Worm (Caenorhabditis elegans) whole organism, L4 larva: Measurements from ENCODE around the gene zipt-2.2.
A peak's percentile ranks its signal among the peaks of the same experiment; 100 is the strongest.

Source experiments
- T20F7.1 ChIP-seq: fragments of 200-800 bp; sonication (Bioruptor generic); optimal IDR thresholded peaks from 2 replicates; lab custom pipeline; 2018; ENCODE audit warnings: mild to moderate bottlenecking, missing genetic modification characterization, missing compliant biosample characterization
- T26A8.4 ChIP-seq: fragments of 200-800 bp; sonication (Bioruptor generic); IDR thresholded peaks from 2 replicates; pipeline ENCODE4 v1.3.6; 2022; ENCODE audit warnings: missing genetic modification characterization, missing compliant biosample characterization
- Y105C5A.15 ChIP-seq: fragments of 200-800 bp; sonication (Bioruptor generic); IDR thresholded peaks from 2 replicates; pipeline ENCODE4 v1.3.6; 2022; ENCODE audit warnings: missing genetic modification characterization, missing compliant biosample characterization
- Y48G9A.11 ChIP-seq: fragments of 200-800 bp; sonication (Bioruptor generic); IDR thresholded peaks from 2 replicates; pipeline ENCODE4 v1.3.6; 2022; ENCODE audit warnings: missing genetic modification reagents, missing genetic modification characterization, missing compliant biosample characterization
- Y5F2A.4 ChIP-seq: fragments of 200-800 bp; sonication (Bioruptor generic); optimal IDR thresholded peaks from 2 replicates; lab custom pipeline; 2018; ENCODE audit warnings: mild to moderate bottlenecking, missing genetic modification characterization, missing compliant biosample characterization
- Y75B8A.6 ChIP-seq: fragments of 200-800 bp; sonication (Bioruptor generic); IDR thresholded peaks from 2 replicates; pipeline ENCODE4 v1.3.6; 2022; ENCODE audit warnings: missing genetic modification reagents, missing genetic modification characterization, missing compliant biosample characterization
- aha-1 ChIP-seq: fragments of 150-350 bp; peaks from one replicate; lab custom pipeline; 2014; ENCODE audit warnings: missing biosample characterization, missing genetic modification characterization
- ama-1 ChIP-seq: fragments of 150-350 bp; optimal IDR thresholded peaks from 2 replicates; lab custom pipeline; 2014; ENCODE audit warnings: inconsistent platforms, mixed read lengths
- arid-1 ChIP-seq: fragments of 200-800 bp; sonication (Bioruptor generic); conservative IDR thresholded peaks from 2 replicates; pipeline ENCODE4 v1.3.6; 2022; ENCODE audit warnings: missing genetic modification reagents, missing genetic modification characterization, missing compliant biosample characterization
- ceh-32 ChIP-seq: sonication (generic microtip); optimal IDR thresholded peaks from 2 replicates; lab custom pipeline; 2016; ENCODE audit warnings: mild to moderate bottlenecking, missing genetic modification characterization, missing compliant biosample characterization; ENCODE audit not compliant: poor library complexity
- ceh-44 ChIP-seq: fragments of 200-800 bp; sonication (Bioruptor generic); IDR thresholded peaks from 2 replicates; pipeline ENCODE4 v1.3.6; 2022; ENCODE audit warnings: missing genetic modification reagents, missing genetic modification characterization, missing compliant biosample characterization
- ces-1 ChIP-seq: fragments of 150-350 bp; sonication (generic microtip); optimal IDR thresholded peaks from 4 replicates; lab custom pipeline; 2014; ENCODE audit warnings: missing biosample characterization, missing genetic modification reagents, missing genetic modification characterization
- daf-16 ChIP-seq, 3 experiments: sonication (generic microtip); optimal IDR thresholded peaks; 2 replicates each; lab custom pipeline; 2016 to 2017; ENCODE audit warnings: missing genetic modification characterization in 3 of 3, missing genetic modification reagents in 3 of 3, mild to moderate bottlenecking in 2 of 3, missing compliant biosample characterization in 2 of 3, missing biosample characterization in 1 of 3, moderate library complexity in 1 of 3
- daf-19 ChIP-seq: fragments of 200-800 bp; sonication (Bioruptor generic); conservative IDR thresholded peaks from 2 replicates; pipeline ENCODE4 v1.3.6; 2022; ENCODE audit warnings: missing genetic modification characterization, missing compliant biosample characterization
- dpl-1 ChIP-seq: fragments of 150-350 bp; optimal IDR thresholded peaks from 2 replicates; lab custom pipeline; 2014; ENCODE audit warnings: missing biosample characterization, missing genetic modification reagents, missing genetic modification characterization
- duxl-1 ChIP-seq: sonication (generic microtip); optimal IDR thresholded peaks from 2 replicates; lab custom pipeline; 2016; ENCODE audit warnings: mild to moderate bottlenecking, missing genetic modification characterization, moderate library complexity, missing compliant biosample characterization; ENCODE audit not compliant: poor library complexity
- dve-1 ChIP-seq: sonication (generic microtip); optimal IDR thresholded peaks from 2 replicates; lab custom pipeline; 2017; ENCODE audit warnings: antibody characterized with exemption, mild to moderate bottlenecking, missing genetic modification characterization, missing compliant biosample characterization; ENCODE audit not compliant: insufficient read depth
- egl-27 ChIP-seq: sonication (generic microtip); optimal IDR thresholded peaks from 3 replicates; lab custom pipeline; 2017; ENCODE audit warnings: missing biosample characterization, missing genetic modification reagents, missing genetic modification characterization
- fos-1 ChIP-seq: fragments of 150-350 bp; optimal IDR thresholded peaks from 2 replicates; lab custom pipeline; 2014; ENCODE audit warnings: missing biosample characterization, missing genetic modification characterization
- gei-8 ChIP-seq: fragments of 200-800 bp; sonication (Bioruptor generic); optimal IDR thresholded peaks from 2 replicates; lab custom pipeline; 2018; ENCODE audit warnings: mild to moderate bottlenecking, missing genetic modification characterization, missing compliant biosample characterization
- hif-1 ChIP-seq, 2 experiments: sonication (generic microtip); optimal IDR thresholded peaks; 2 replicates each; lab custom pipeline; 2016 to 2017; ENCODE audit warnings: missing compliant biosample characterization in 2 of 2, missing genetic modification characterization in 2 of 2, missing genetic modification reagents in 2 of 2, missing genotype in 2 of 2, mild to moderate bottlenecking in 1 of 2
- hlh-11 ChIP-seq: fragments of 200-800 bp; sonication (Bioruptor generic); optimal IDR thresholded peaks from 2 replicates; lab custom pipeline; 2018; ENCODE audit warnings: mild to moderate bottlenecking, missing genetic modification characterization, missing compliant biosample characterization
- hmg-1.1 ChIP-seq: fragments of 200-800 bp; sonication (Bioruptor generic); IDR thresholded peaks from 2 replicates; pipeline ENCODE4 v1.3.6; 2022; ENCODE audit warnings: missing genetic modification reagents, missing genetic modification characterization, missing compliant biosample characterization
- lin-1 ChIP-seq: fragments of 200-800 bp; sonication (Bioruptor generic); IDR thresholded peaks from 2 replicates; pipeline ENCODE4 v1.3.6; 2022; ENCODE audit warnings: missing genetic modification reagents, missing genetic modification characterization, missing compliant biosample characterization
- lin-29 ChIP-seq: fragments of 200-800 bp; sonication (Bioruptor generic); IDR thresholded peaks from 2 replicates; pipeline ENCODE4 v1.3.6; 2022; ENCODE audit warnings: missing genetic modification reagents, missing genetic modification characterization, missing compliant biosample characterization
- lin-39 ChIP-seq: fragments of 150-350 bp; optimal IDR thresholded peaks from 2 replicates; lab custom pipeline; 2014; ENCODE audit warnings: missing biosample characterization, missing genetic modification reagents, missing genetic modification characterization
- lir-3 ChIP-seq: sonication (generic microtip); optimal IDR thresholded peaks from 2 replicates; lab custom pipeline; 2016; ENCODE audit warnings: mild to moderate bottlenecking, missing genetic modification characterization, missing compliant biosample characterization
- madf-5 ChIP-seq, 2 experiments: fragments of 200-800 bp; sonication (Bioruptor generic); IDR thresholded peaks; 2 replicates each; pipeline ENCODE4 v1.3.6; 2022; ENCODE audit warnings: missing compliant biosample characterization in 2 of 2, missing genetic modification characterization in 2 of 2
- madf-9 ChIP-seq: fragments of 200-800 bp; sonication (Bioruptor generic); conservative IDR thresholded peaks from 2 replicates; pipeline ENCODE4 v1.3.6; 2022; ENCODE audit warnings: missing genetic modification reagents, missing genetic modification characterization, missing compliant biosample characterization
- mdl-1 ChIP-seq, 2 experiments: fragments of 150-350 bp in 1 of 2; sonication (generic microtip) in 1 of 2; optimal IDR thresholded peaks; 2 replicates each; lab custom pipeline; 2014 to 2017; ENCODE audit warnings: missing biosample characterization in 2 of 2, missing genetic modification characterization in 2 of 2
- mes-2 ChIP-seq: sonication (generic microtip); optimal IDR thresholded peaks from 2 replicates; lab custom pipeline; 2016; ENCODE audit warnings: missing genotype, mild to moderate bottlenecking, missing genetic modification characterization, missing compliant biosample characterization; ENCODE audit not compliant: poor library complexity, severe bottlenecking
- mxl-2 ChIP-seq: fragments of 200-800 bp; sonication (Bioruptor generic); conservative IDR thresholded peaks from 2 replicates; pipeline ENCODE4 v1.3.6; 2022; ENCODE audit warnings: missing genetic modification reagents, missing genetic modification characterization, missing compliant biosample characterization
- nhr-10 ChIP-seq: fragments of 150-350 bp; optimal IDR thresholded peaks from 2 replicates; lab custom pipeline; 2014; ENCODE audit warnings: missing biosample characterization, missing genetic modification characterization
- nhr-11 ChIP-seq: fragments of 150-350 bp; optimal IDR thresholded peaks from 2 replicates; lab custom pipeline; 2014; ENCODE audit warnings: missing biosample characterization, missing genetic modification characterization
- nhr-111 ChIP-seq: fragments of 200-800 bp; sonication (Bioruptor generic); optimal IDR thresholded peaks from 2 replicates; lab custom pipeline; 2018; ENCODE audit warnings: mild to moderate bottlenecking, missing genetic modification characterization, missing compliant biosample characterization
- nhr-237 ChIP-seq: sonication (generic microtip); optimal IDR thresholded peaks from 2 replicates; lab custom pipeline; 2017; ENCODE audit warnings: missing biosample characterization, missing genetic modification characterization
- nhr-25 ChIP-seq: sonication (generic microtip); optimal IDR thresholded peaks from 2 replicates; lab custom pipeline; 2017; ENCODE audit warnings: missing genetic modification characterization, mild to moderate bottlenecking, missing compliant biosample characterization, antibody characterized with exemption, moderate library complexity, borderline replicate concordance; ENCODE audit not compliant: insufficient read depth
- nhr-48 ChIP-seq: sonication (generic microtip); optimal IDR thresholded peaks from 2 replicates; lab custom pipeline; 2016; ENCODE audit warnings: mild to moderate bottlenecking, missing genetic modification characterization, missing compliant biosample characterization
- set-16 ChIP-seq: fragments of 200-800 bp; sonication (Bioruptor generic); IDR thresholded peaks from 2 replicates; pipeline ENCODE4 v1.3.6; 2022; ENCODE audit warnings: missing genetic modification reagents, missing genetic modification characterization, missing compliant biosample characterization
- spr-1 ChIP-seq: sonication (generic microtip); optimal IDR thresholded peaks from 2 replicates; lab custom pipeline; 2016; ENCODE audit warnings: mild to moderate bottlenecking, missing genetic modification characterization, missing compliant biosample characterization
- spr-3 ChIP-seq: fragments of 200-800 bp; sonication (Bioruptor generic); optimal IDR thresholded peaks from 2 replicates; lab custom pipeline; 2018; ENCODE audit warnings: mild to moderate bottlenecking, missing genetic modification characterization, missing compliant biosample characterization
- unc-130 ChIP-seq: sonication (generic microtip); optimal IDR thresholded peaks from 2 replicates; lab custom pipeline; 2016; ENCODE audit warnings: missing genetic modification reagents, missing genetic modification characterization, missing compliant biosample characterization
- vab-7 ChIP-seq: fragments of 200-800 bp; sonication (Bioruptor generic); IDR thresholded peaks from 2 replicates; pipeline ENCODE4 v1.3.6; 2022; ENCODE audit warnings: missing genetic modification reagents, missing genetic modification characterization, missing compliant biosample characterization
- zfp-2 ChIP-seq: sonication (generic microtip); optimal IDR thresholded peaks from 2 replicates; lab custom pipeline; 2016; ENCODE audit warnings: mild to moderate bottlenecking, missing genetic modification characterization, missing compliant biosample characterization
- zfp-3 ChIP-seq: fragments of 200-800 bp; sonication (Bioruptor generic); conservative IDR thresholded peaks from 2 replicates; pipeline ENCODE4 v1.3.6; 2022; ENCODE audit warnings: missing genetic modification reagents, missing genetic modification characterization, missing compliant biosample characterization
- ztf-7 ChIP-seq: fragments of 150-350 bp; optimal IDR thresholded peaks from 2 replicates; lab custom pipeline; 2014; ENCODE audit warnings: missing biosample characterization, missing genetic modification characterization

zipt-2.2 gene

ce11 chrIV:4236671-4237070 is 1.5 kb upstream of the zipt-2.2 start (continued):
- TF ChIP-seq dpl-1 (GFP tag; lab: Kevin White, UChicago) (peak; percentile 11), nhr-48 (tag; lab: Kevin White, UChicago) (no peak), hmg-1.1 (GFP tag; lab: Robert Waterston, UW) (no peak), mes-2 (tag; lab: Kevin White, UChicago) (no peak), ces-1 (no peak), T20F7.1 (GFP tag; lab: Kevin White, UChicago) (no peak), lin-29 (GFP tag; lab: Robert Waterston, UW) (0 out of 2 replicates have a peak, but pooled peaks have one; percentile 32), ceh-32 (tag; lab: Kevin White, UChicago) (no peak), nhr-237 (tag; lab: Kevin White, UChicago) (no peak), zfp-2 (tag; lab: Kevin White, UChicago) (no peak), daf-16 (GFP tag; optimal IDR thresholded peaks at IDR 0.05; lab: Kevin White, UChicago) (no peak), daf-16 (tag; optimal IDR thresholded peaks at IDR 0.05; lab: Kevin White, UChicago) (no peak), mxl-2 (no peak), hlh-11 (tag; lab: Kevin White, UChicago) (peak; percentile 12), lin-1 (GFP tag; lab: Robert Waterston, UW) (no peak), zfp-3 (GFP tag; lab: Robert Waterston, UW) (no peak), spr-3 (no peak), Y105C5A.15 (GFP tag; lab: Robert Waterston, UW) (no peak), nhr-10 (tag; lab: Kevin White, UChicago) (peak; percentile 53), daf-19 (no peak), madf-9 (no peak), nhr-11 (tag; lab: Kevin White, UChicago) (no peak), aha-1 (tag; lab: Kevin White, UChicago) (no peak), lir-3 (tag; lab: Kevin White, UChicago) (no peak), Y5F2A.4 (GFP tag; lab: Kevin White, UChicago) (no peak), T26A8.4 (peak; percentile 69; the same call in 1 of the 2 replicates)

DNA sequence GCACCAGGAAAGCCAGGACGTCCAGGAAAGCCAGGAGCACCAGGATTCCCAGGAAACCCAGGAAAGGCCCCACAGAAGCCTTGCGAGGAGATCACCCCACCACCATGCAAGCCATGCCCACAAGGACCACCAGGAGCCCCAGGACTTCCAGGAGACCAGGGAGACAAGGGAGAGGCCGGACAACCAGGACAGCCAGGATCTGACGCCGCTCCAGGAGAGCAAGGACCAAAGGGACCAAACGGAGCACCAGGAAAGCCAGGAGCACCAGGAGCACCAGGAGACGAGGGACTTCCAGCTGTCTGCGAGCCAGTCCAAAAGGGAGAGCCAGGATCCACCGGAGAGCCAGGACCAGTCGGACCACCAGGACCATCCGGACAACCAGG is 851 bp upstream of the zipt-2.2 start:
- TF ChIP-seq set-16 (GFP tag; lab: Robert Waterston, UW) (peak; percentile 97), ceh-44 (GFP tag; lab: Robert Waterston, UW) (no peak), fos-1 (tag; lab: Kevin White, UChicago) (no peak), nhr-237 (tag; lab: Kevin White, UChicago) (no peak), daf-16 (GFP tag; optimal IDR thresholded peaks at IDR 0.05; lab: Kevin White, UChicago) (no peak), daf-16 (tag; optimal IDR thresholded peaks at IDR 0.05; lab: Kevin White, UChicago) (no peak), gei-8 (GFP tag; lab: Kevin White, UChicago) (no peak), T26A8.4 (peak; percentile 4; the same call in 1 of the 2 replicates)

DNA sequence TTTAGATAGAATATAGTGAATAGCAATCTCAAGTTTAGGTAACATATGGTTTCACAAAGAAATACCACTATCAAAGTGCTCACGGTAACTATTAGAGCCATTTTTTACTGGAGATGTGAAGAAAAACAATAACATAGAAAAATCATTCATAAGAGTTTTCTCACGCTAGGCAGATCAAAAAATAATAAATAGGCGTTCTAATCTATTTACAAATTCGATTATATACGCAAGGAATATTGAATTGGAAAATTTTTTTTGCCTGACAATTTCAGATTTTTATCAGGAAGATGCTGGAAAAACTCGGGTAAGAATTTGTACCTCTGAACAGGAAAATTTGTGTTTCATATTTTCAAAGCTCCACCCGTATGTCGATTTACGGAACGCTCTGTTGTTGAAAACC is 7.2 kb downstream of the zipt-2.2 start, which contains the start of gene srbc-70:
TSS of gene srbc-70 (minus strand) at position 101 of the 400 bp plus-strand sequence.
- TF ChIP-seq egl-27 (tag; lab: Kevin White, UChicago) (no peak), nhr-25 (tag; lab: Kevin White, UChicago) (no peak), Y5F2A.4 (GFP tag; lab: Kevin White, UChicago) (no peak), lin-39 (tag; lab: Kevin White, UChicago) (no peak), ztf-7 (tag; lab: Kevin White, UChicago) (no peak), madf-5 (GFP tag; IDR thresholded peaks at IDR 0.05; lab: Robert Waterston, UW) (no peak), Y75B8A.6 (GFP tag; lab: Robert Waterston, UW) (no peak), nhr-237 (tag; lab: Kevin White, UChicago) (no peak), madf-9 (no peak), dve-1 (tag; lab: Kevin White, UChicago) (no peak), hif-1 (tag; optimal IDR thresholded peaks at IDR 0.05; lab: Kevin White, UChicago) (no peak), vab-7 (no peak), spr-1 (tag; lab: Kevin White, UChicago) (no peak), Y48G9A.11 (GFP tag; lab: Robert Waterston, UW) (no peak), unc-130 (GFP tag; lab: Kevin White, UChicago) (no peak), mdl-1 (tag; optimal IDR thresholded peaks at IDR 0.05; lab: Kevin White, UChicago) (no peak), duxl-1 (tag; lab: Kevin White, UChicago) (no peak), nhr-111 (GFP tag; lab: Kevin White, UChicago) (no peak), ama-1 (lab: Kevin White, UChicago) (no peak), arid-1 (no peak)
